Fruit fly (Drosophila melanogaster) whole organism, pupa: ENCODE data around the gene pb.

Source experiments
- CG10348 ChIP-seq: fragments of 200-800 bp; sonication (Bioruptor generic); IDR thresholded peaks from 2 replicates; pipeline ENCODE4 v1.3.6; 2022; ENCODE audit warnings: missing biosample characterization, missing genetic modification characterization
- CG12605 ChIP-seq: fragments of 200-800 bp; sonication (Bioruptor generic); IDR thresholded peaks from 2 replicates; pipeline ENCODE4 v1.3.6; 2022; ENCODE audit warnings: missing biosample characterization, missing genetic modification characterization
- CG13204 ChIP-seq: fragments of 200-800 bp; sonication (Bioruptor generic); optimal IDR thresholded peaks from 2 replicates; lab custom pipeline; 2018; ENCODE audit warnings: missing biosample characterization, mild to moderate bottlenecking, missing genetic modification characterization, moderate library complexity
- CG14655 ChIP-seq: fragments of 200-800 bp; sonication (Bioruptor generic); optimal IDR thresholded peaks from 3 replicates; lab custom pipeline; 2017; ENCODE audit warnings: mild to moderate bottlenecking, missing biosample characterization, missing genetic modification reagents, missing genetic modification characterization
- CG15710 ChIP-seq: fragments of 200-800 bp; sonication (Bioruptor generic); optimal IDR thresholded peaks from 2 replicates; lab custom pipeline; 2018; ENCODE audit warnings: missing biosample characterization, mild to moderate bottlenecking, missing genetic modification characterization, moderate library complexity
- CG17806 ChIP-seq: fragments of 200-800 bp; sonication (Bioruptor generic); optimal IDR thresholded peaks from 2 replicates; lab custom pipeline; 2018; ENCODE audit warnings: missing biosample characterization, mild to moderate bottlenecking, missing genetic modification characterization, moderate library complexity
- CG32121 ChIP-seq: fragments of 200-800 bp; sonication (Bioruptor generic); IDR thresholded peaks from 2 replicates; pipeline ENCODE4 v1.3.6; 2022; ENCODE audit warnings: missing biosample characterization, missing genetic modification characterization
- CG34367 ChIP-seq: fragments of 200-800 bp; sonication (Bioruptor generic); optimal IDR thresholded peaks from 2 replicates; lab custom pipeline; 2018; ENCODE audit warnings: missing biosample characterization, mild to moderate bottlenecking, missing genetic modification characterization
- CG4496 ChIP-seq: fragments of 200-800 bp; sonication (Bioruptor generic); IDR thresholded peaks from 3 replicates; pipeline ENCODE4 v1.3.6; 2022; ENCODE audit warnings: missing biosample characterization, missing genetic modification characterization
- CG8159 ChIP-seq: fragments of 200-800 bp; sonication (Bioruptor generic); optimal IDR thresholded peaks from 3 replicates; lab custom pipeline; 2018; ENCODE audit warnings: missing biosample characterization, mild to moderate bottlenecking, missing genetic modification characterization, moderate library complexity
- CG8301 ChIP-seq: fragments of 200-800 bp; sonication (Bioruptor generic); optimal IDR thresholded peaks from 2 replicates; lab custom pipeline; 2018; ENCODE audit warnings: missing biosample characterization, mild to moderate bottlenecking, missing genetic modification characterization
- CG9948 ChIP-seq: fragments of 200-800 bp; sonication (Bioruptor generic); optimal IDR thresholded peaks from 2 replicates; lab custom pipeline; 2018; ENCODE audit warnings: missing biosample characterization, mild to moderate bottlenecking, missing genetic modification characterization, moderate library complexity
- D1 ChIP-seq: fragments of 200-800 bp; sonication (Bioruptor generic); optimal IDR thresholded peaks from 2 replicates; lab custom pipeline; 2018; ENCODE audit warnings: missing biosample characterization, mild to moderate bottlenecking, missing genetic modification characterization, moderate library complexity
- EcR ChIP-seq: fragments of 200-800 bp; sonication (Bioruptor generic); optimal IDR thresholded peaks from 3 replicates; lab custom pipeline; 2019; ENCODE audit warnings: missing biosample characterization, missing genetic modification characterization, mild to moderate bottlenecking, moderate library complexity, missing genetic modification reagents
- Ets98B ChIP-seq: fragments of 200-800 bp; sonication (Bioruptor generic); IDR thresholded peaks from 2 replicates; pipeline ENCODE4 v1.3.6; 2022; ENCODE audit warnings: missing biosample characterization, missing genetic modification characterization
- Pif1A ChIP-seq: fragments of 200-800 bp; sonication (Bioruptor generic); optimal IDR thresholded peaks from 3 replicates; lab custom pipeline; 2016; ENCODE audit warnings: missing biosample characterization, missing genetic modification characterization
- Pif1B ChIP-seq: fragments of 200-800 bp; sonication (Bioruptor generic); optimal IDR thresholded peaks from 3 replicates; lab custom pipeline; 2016; ENCODE audit warnings: missing biosample characterization, missing genetic modification characterization
- Snoo ChIP-seq: fragments of 200-800 bp; sonication (Bioruptor generic); optimal IDR thresholded peaks from 3 replicates; lab custom pipeline; 2017; ENCODE audit warnings: missing biosample characterization, mild to moderate bottlenecking, missing genetic modification characterization, inconsistent platforms
- fd96Ca ChIP-seq: fragments of 200-800 bp; sonication (Bioruptor generic); IDR thresholded peaks from 3 replicates; pipeline ENCODE4 v1.3.6; 2022; ENCODE audit warnings: missing biosample characterization, missing genetic modification characterization
- gl ChIP-seq: fragments of 200-800 bp; sonication (Bioruptor generic); optimal IDR thresholded peaks from 2 replicates; lab custom pipeline; 2018; ENCODE audit warnings: missing biosample characterization, mild to moderate bottlenecking, missing genetic modification characterization
- rn ChIP-seq: fragments of 200-800 bp; sonication (Bioruptor generic); IDR thresholded peaks from 2 replicates; pipeline ENCODE4 v1.3.6; 2022; ENCODE audit warnings: missing biosample characterization, missing genetic modification characterization

Gene pb

DNA sequence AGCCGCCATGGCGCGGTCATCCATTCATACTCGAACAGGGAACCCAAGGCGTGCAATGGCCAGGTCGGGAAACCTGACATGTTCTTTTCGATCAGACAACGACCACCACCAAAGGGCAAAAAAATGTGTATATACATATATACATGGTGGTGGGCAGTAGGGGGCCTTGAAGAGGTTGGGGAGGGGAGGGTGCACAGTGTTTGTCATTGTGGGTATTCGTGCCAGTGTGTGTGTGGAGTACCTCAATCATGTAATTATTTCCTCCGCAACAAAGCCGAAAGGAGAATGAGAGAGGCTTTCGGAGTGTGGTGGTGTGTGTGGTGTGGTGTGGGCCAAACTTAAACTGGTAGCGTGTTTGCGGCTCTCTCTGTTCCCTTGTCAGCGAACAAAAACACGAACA lies 15.7 kb downstream of the pb start:
- TF ChIP-seq gl (tag; lab: Kevin White, UChicago) (peak; percentile 53), CG9948 (tag; lab: Kevin White, UChicago) (no peak)

DNA sequence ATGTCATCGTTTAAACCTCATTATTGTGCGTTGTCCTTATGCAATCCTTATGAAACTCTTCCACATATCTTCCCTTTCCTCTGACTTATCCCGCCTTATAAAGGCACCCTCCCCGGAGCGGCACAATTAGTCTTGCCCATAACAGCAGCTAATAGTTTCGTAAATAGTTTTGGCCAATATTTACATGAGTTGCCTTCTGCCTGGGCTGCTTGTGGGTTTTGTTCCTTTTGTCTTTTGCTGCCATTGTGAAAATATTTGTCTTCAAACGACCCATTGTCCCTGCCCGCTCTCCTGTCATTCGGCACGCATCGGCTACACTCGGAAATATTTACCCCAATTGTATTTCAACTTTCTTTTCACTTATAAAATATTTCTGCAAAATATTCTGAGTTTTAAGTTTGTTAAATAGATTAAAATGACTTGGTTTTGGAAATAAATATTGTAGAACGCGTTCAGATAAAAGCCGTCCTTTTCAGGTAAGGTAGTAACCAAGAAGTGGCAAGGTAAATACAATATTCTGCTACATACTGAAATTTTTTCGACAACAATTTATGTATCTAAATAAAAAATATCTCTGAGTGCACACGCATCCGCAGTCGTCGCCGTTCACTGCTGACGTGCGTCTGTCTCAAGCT lies 18.2 kb downstream of the pb start:
- TF ChIP-seq CG12605 (GFP tag; lab: Robert Waterston, UW) (no peak), CG14655 (peak; percentile 44), CG34367 (no peak), EcR (GFP tag; lab: Kevin White, UChicago) (no peak), rn (no peak), CG10348 (GFP tag; lab: Robert Waterston, UW) (no peak), Pif1B (GFP tag; lab: Kevin White, UChicago) (no peak), Pif1A (peak; percentile 4), CG8159 (tag; lab: Kevin White, UChicago) (peak; percentile 34), D1 (no peak), CG8301 (tag; lab: Kevin White, UChicago) (no peak), Ets98B (GFP tag; lab: Robert Waterston, UW) (no peak), fd96Ca (no peak), Snoo (tag; lab: Kevin White, UChicago) (no peak), CG32121 (GFP tag; lab: Robert Waterston, UW) (no peak), CG17806 (tag; lab: Kevin White, UChicago) (no peak), gl (tag; lab: Kevin White, UChicago) (no peak), CG13204 (GFP tag; lab: Kevin White, UChicago) (no peak), CG15710 (tag; lab: Kevin White, UChicago) (no peak)

DNA sequence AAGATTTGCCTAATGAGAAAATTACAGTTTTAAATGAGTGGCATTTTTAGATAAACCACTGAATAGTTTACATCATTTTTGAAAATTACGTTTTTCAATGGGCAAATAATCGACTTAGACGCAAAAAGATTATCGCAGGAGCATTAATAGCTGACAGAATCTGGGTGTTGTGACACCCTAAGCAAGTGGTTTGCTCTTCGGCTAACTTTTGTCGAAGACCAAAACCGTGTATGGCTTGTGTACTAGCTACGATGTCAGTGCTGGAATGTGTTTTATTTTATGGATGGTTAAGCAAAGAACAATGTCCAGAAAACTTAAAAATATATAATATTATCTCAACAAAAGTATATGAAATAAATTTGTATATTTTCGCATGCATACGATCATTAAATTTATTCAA lies 33.0 kb downstream of the pb start:
- TF ChIP-seq D1 (peak; percentile 67), Snoo (tag; lab: Kevin White, UChicago) (no peak)

DNA sequence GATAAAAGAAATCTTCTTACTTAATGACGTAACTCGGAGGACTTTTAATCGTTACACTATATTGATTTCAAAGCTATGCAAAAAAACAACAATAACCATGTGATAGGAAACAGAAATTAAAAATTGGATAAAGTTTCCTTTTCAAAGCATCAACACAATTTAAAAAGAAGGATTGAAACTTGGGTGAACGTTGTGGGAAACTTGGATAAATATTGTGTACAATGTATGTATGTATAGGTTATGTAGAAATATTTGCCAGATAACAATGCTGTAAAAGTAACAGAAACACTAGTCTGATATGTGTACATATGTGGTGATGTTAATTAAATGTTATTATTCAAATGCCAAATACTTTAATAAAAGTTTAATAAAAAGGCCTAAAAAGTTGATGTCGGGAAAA lies 35.5 kb downstream of the pb start:
- TF ChIP-seq Pif1B (GFP tag; lab: Kevin White, UChicago), result no peak
- TF ChIP-seq CG12605 (GFP tag; lab: Robert Waterston, UW), result no peak
- TF ChIP-seq D1, result peak; percentile 64
- TF ChIP-seq Ets98B (GFP tag; lab: Robert Waterston, UW), result no peak
- no peak for TF ChIP-seq CG8301 (tag; lab: Kevin White, UChicago)

DNA sequence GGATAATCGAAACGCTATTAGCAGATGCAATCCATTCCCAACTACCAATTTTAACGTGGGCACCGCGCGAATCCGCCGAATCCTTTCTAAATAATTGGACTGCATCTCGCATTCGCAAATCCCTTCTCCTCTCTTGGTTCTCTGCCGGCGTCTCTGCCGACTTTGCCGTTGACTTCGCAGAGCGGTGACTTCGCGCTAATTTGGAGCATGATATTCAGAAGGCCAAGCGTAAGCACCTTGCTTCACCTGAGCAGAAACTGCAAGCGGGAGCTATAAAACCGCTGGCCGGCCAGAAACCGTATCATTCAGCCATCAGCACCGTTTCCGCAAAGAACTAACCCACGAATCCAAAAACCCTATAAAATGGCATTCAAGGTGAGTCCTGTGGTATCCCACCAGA lies 38.1 kb downstream of the pb start, which contains the start of gene Ccp84Aa:
Ccp84Aa (plus strand) TSS at position 301 of the 400 bp plus-strand sequence.
- TF ChIP-seq CG9948 (tag; lab: Kevin White, UChicago) (no peak), EcR (GFP tag; lab: Kevin White, UChicago) (no peak), CG8301 (tag; lab: Kevin White, UChicago) (no peak), CG17806 (tag; lab: Kevin White, UChicago) (no peak), CG12605 (GFP tag; lab: Robert Waterston, UW) (no peak), CG32121 (GFP tag; lab: Robert Waterston, UW) (no peak), D1 (no peak), CG4496 (GFP tag; lab: Robert Waterston, UW) (no peak), CG13204 (GFP tag; lab: Kevin White, UChicago) (no peak), rn (no peak), gl (tag; lab: Kevin White, UChicago) (no peak), fd96Ca (no peak), Pif1B (GFP tag; lab: Kevin White, UChicago) (no peak), CG8159 (tag; lab: Kevin White, UChicago) (no peak), CG15710 (tag; lab: Kevin White, UChicago) (no peak), Snoo (tag; lab: Kevin White, UChicago) (no peak), CG14655 (no peak), CG34367 (no peak), Pif1A (no peak)

DNA sequence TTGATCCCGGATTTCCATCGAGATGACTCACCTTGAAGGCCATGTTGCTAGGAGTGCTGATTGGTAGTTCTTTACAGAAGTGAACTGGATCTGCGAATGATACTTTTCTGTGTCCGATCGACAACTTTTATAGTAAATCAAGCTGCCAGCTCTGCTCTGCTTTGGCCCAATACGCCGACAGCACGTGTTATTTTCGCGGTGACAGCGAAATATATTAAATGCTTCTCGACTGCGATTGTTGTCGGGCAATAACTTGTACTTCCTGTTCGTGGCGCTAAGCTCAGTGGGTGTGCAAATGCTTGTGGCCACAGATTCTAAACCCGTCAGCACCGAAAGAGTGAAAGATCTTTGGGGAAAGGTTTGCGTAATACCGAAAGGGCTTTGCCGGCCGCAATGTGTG lies 39.1 kb downstream of the pb start, which contains the start of gene Ccp84Ab:
Ccp84Ab (minus strand) TSS at position 101 of the 400 bp plus-strand sequence.
- TF ChIP-seq CG9948 (tag; lab: Kevin White, UChicago) (no peak), CG12605 (GFP tag; lab: Robert Waterston, UW) (no peak), CG34367 (no peak), D1 (no peak), gl (tag; lab: Kevin White, UChicago) (no peak), CG10348 (GFP tag; lab: Robert Waterston, UW) (no peak), Pif1A (no peak), EcR (GFP tag; lab: Kevin White, UChicago) (no peak), CG8301 (tag; lab: Kevin White, UChicago) (no peak), Snoo (tag; lab: Kevin White, UChicago) (no peak), CG8159 (tag; lab: Kevin White, UChicago) (no peak), CG4496 (GFP tag; lab: Robert Waterston, UW) (no peak), CG32121 (GFP tag; lab: Robert Waterston, UW) (no peak), CG14655 (no peak), Pif1B (GFP tag; lab: Kevin White, UChicago) (no peak), rn (no peak), fd96Ca (no peak), CG15710 (tag; lab: Kevin White, UChicago) (no peak)
- TF ChIP-seq, all 21 proteins: peak for 0
